Worm (Caenorhabditis elegans): ENCODE measurements around the gene daf-3.

- no peak for TF ChIP-seq W03F9.2 (tag; optimal IDR thresholded peaks at IDR 0.05)
- TF ChIP-seq dao-5 (tag; optimal IDR thresholded peaks at IDR 0.05) = no peak
- peak; percentile 48 for TF ChIP-seq him-1 (tag; optimal IDR thresholded peaks at IDR 0.05)
Measured at ce11 chrX:827502-827901, 2.2 kb upstream of the daf-3 start.
